Worm (Caenorhabditis elegans): Measurements from ENCODE around the gene Y53F4B.36.
"Not testable (repeated sequence)": the region's sequence is repeated elsewhere in the genome, so short reads cannot be mapped to it uniquely, and the experiment has no call there.

DNA sequence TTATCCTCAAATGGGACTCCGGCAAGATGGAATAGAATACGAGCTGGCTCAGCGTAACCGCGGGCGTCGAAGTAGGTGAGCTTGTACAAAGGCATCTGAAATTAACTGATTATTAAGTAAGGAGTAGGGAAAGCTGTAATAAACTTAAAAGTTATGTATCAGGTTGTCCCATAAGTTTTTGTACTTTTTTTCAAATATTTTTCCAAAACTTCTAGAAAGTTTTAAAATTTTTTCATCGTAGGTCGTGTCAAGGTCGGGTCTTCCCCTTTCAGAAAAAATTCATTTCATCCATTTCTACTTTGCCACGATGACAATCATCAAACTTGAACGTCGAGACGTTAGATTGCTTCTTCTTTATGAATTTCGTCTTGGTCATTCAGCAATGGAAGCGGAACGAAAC lies 3.9 kb upstream of the Y53F4B.36 start, which contains the start of gene gst-39:
- not testable (repeated sequence) for TF ChIP-seq elt-3 (tag; optimal IDR thresholded peaks at IDR 0.05); fos-1 (tag; optimal IDR thresholded peaks at IDR 0.05); nhr-6 (tag; optimal IDR thresholded peaks at IDR 0.05); nhr-237 (tag; optimal IDR thresholded peaks at IDR 0.05); alr-1 (tag; optimal IDR thresholded peaks at IDR 0.05); ama-1 (optimal IDR thresholded peaks at IDR 0.05); skn-1 (tag; optimal IDR thresholded peaks at IDR 0.05); elt-1 (tag; optimal IDR thresholded peaks at IDR 0.05); nhr-77 (tag; optimal IDR thresholded peaks at IDR 0.05); lsy-2 (tag; optimal IDR thresholded peaks at IDR 0.05); crh-2 (tag; optimal IDR thresholded peaks at IDR 0.05); nhr-129 (tag; optimal IDR thresholded peaks at IDR 0.05); unc-62 (GFP tag; optimal IDR thresholded peaks at IDR 0.05); unc-39 (tag; optimal IDR thresholded peaks at IDR 0.05)
